Worm (Caenorhabditis elegans): ENCODE data around the gene clec-252.

Gene clec-252

DNA sequence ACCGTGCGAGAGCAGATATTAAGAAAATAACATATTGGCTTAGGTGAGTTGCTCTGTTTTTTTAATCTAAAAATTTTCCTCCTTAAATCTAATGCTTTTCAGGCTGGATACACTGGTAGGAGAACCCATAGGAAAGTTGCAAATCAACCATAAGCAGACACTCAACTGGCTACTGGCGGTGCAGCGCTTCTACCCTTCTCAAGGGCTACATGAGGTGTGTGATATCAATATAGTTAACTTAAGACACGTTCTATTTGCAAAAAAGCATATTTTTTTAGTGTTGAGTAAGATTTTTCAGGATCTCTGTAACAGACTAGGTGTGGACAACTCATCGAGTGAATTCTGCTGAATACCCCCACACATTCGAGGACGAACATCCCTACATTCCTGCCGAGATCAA, 40.6 kb downstream of the clec-252 start:
- TF ChIP-seq T22C8.4 (GFP tag; IDR thresholded peaks at IDR 0.05) (no peak), ztf-29 (GFP tag; IDR thresholded peaks at IDR 0.05) (no peak), klf-2 (GFP tag; conservative IDR thresholded peaks at IDR 0.05) (no peak), med-1 (GFP tag; optimal IDR thresholded peaks at IDR 0.05; ENCODE audit: insufficient read depth) (no peak), cog-1 (tag; optimal IDR thresholded peaks at IDR 0.05) (no peak), flt-1 (GFP tag; IDR thresholded peaks at IDR 0.05) (no peak), ref-1 (GFP tag; conservative IDR thresholded peaks at IDR 0.05) (no peak), ztf-23 (GFP tag; IDR thresholded peaks at IDR 0.05) (no peak), tab-1 (GFP tag; IDR thresholded peaks at IDR 0.05) (no peak)

DNA sequence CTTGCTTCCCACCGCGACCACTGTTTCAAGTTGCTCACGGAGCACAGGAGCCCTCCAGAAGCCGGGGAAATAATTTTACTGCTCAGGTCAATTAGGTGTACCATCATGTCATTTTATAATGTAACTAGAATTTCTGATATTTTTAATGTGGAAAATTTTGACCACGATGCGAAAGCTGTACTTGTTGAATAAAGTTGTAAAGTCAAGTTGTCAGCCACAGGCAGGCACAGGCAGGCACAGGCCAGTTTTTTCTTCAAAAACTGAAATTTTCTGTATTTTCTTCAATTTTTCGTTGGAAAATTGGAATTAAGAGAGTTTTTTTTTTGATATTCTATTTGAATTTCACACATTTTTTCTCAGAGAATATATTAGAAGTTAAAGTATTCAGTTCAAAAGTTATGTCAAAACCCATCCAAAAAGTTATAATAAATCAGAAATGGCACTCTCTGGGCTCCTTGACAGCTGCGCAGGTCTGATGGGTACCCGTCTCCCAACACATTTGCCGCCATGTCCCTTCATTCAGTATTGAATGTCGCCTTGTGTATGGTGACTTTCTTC, 42.5 kb downstream of the clec-252 start, which contains the start of gene Y17D7C.1:
Y17D7C.1 (plus strand) TSS at position 508 of the 558 bp plus-strand sequence.
- no peak for TF ChIP-seq flt-1 (GFP tag; IDR thresholded peaks at IDR 0.05)
- TF ChIP-seq ztf-29 (GFP tag; IDR thresholded peaks at IDR 0.05): no peak
- no peak; the same call in 1 of the 2 replicates for TF ChIP-seq ref-1 (GFP tag; conservative IDR thresholded peaks at IDR 0.05)
- TF ChIP-seq cog-1 (tag; optimal IDR thresholded peaks at IDR 0.05): no peak
- no peak for TF ChIP-seq med-1 (GFP tag; optimal IDR thresholded peaks at IDR 0.05; ENCODE audit: insufficient read depth)
- no peak for TF ChIP-seq T22C8.4 (GFP tag; IDR thresholded peaks at IDR 0.05)
- no peak for TF ChIP-seq tab-1 (GFP tag; IDR thresholded peaks at IDR 0.05)
- no peak for TF ChIP-seq klf-2 (GFP tag; conservative IDR thresholded peaks at IDR 0.05)
- TF ChIP-seq ztf-23 (GFP tag; IDR thresholded peaks at IDR 0.05): no peak

DNA sequence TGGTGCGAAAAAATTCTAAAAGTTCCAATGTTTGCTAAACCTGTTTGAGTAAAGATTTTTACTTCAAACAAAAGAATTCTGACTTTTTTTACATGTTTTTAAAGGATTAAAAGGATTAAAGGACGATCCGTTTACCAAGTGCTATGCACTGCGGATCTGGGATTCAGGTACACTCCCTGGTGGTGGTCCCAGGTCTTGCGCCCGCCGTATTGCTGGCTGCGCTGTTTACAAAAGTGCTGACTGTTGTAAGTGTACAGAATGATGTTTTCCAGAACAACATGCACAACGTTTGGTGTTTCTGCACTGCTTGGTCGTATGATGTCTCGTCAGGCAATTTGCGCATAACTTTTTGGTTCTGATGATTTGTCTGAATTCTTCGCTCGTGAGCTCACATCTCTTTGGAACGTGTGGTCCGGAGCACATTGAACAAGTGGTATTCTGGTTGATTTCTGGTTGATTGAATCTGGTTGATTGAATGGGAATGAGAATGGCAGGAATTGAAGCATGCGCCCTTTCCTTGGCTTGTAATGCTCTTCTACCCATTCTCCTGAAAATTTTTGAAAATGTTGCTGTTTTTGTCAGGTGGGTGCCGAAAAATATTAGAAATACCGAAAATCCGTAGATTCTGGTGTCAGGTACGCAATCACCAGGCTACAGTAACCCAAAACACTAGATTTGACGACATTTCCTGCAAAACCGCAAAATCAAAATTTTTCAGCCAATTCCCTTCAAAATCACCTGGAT, 43.1 kb downstream of the clec-252 start:
- TF ChIP-seq T22C8.4 (GFP tag; IDR thresholded peaks at IDR 0.05): peak; percentile 49; the same call in 1 of the 2 replicates
- TF ChIP-seq tab-1 (GFP tag; IDR thresholded peaks at IDR 0.05): peak; percentile 57; the same call in 1 of the 2 replicates
- TF ChIP-seq ref-1 (GFP tag; conservative IDR thresholded peaks at IDR 0.05): no peak; the same call in none of the 2 replicates

DNA sequence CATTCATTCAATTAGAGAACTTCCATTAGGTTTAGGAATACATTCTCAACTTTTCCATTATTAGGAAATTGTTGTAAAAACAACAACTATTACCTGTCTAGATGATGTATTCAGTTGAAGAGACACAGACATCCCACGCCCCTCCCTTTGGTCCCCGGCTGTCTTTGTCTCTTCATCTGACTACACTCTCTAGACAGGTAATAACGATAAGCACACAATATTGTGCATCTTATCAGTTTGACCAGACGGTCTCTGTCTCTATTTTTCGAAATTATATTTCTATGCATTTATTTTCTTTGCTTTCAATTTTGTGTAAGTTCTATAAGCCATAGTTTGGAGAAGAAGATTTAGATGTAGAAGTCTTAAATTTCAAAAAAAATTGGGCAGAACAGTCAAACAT, 47.3 kb downstream of the clec-252 start, which contains the start of gene Y69H2.9:
Y69H2.9 (plus strand) TSS at position 233 of the 400 bp plus-strand sequence.
- TF ChIP-seq ztf-23 (GFP tag; IDR thresholded peaks at IDR 0.05) (no peak), cog-1 (tag; optimal IDR thresholded peaks at IDR 0.05) (no peak), tab-1 (GFP tag; IDR thresholded peaks at IDR 0.05) (no peak), T22C8.4 (GFP tag; IDR thresholded peaks at IDR 0.05) (no peak), ref-1 (GFP tag; conservative IDR thresholded peaks at IDR 0.05) (no peak), klf-2 (GFP tag; conservative IDR thresholded peaks at IDR 0.05) (no peak), ztf-29 (GFP tag; IDR thresholded peaks at IDR 0.05) (no peak), flt-1 (GFP tag; IDR thresholded peaks at IDR 0.05) (no peak)

DNA sequence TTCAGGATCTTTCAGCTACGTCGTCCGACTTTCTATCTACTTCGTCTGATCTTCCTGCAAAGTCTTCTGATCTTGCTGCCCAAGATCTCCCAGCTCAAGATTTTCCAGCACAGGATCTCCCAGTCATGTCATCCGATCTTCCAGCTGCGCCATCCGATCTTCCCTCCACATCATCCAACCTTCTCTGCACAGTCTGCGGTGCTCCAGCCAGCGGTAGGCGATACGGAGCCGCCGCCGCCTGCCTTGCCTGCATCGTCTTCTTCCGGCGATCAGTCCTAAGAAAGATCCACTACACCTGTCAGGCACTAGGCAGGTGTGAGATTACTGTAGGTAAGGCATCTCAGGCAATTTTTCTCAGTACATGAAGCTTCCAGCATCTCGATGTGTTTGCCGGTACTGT, 49.3 kb downstream of the clec-252 start, which contains the start of gene nhr-241:
nhr-241 (plus strand) TSS at position 126 of the 400 bp plus-strand sequence.
- TF ChIP-seq med-1 (GFP tag; optimal IDR thresholded peaks at IDR 0.05; ENCODE audit: insufficient read depth): no peak
- TF ChIP-seq tab-1 (GFP tag; IDR thresholded peaks at IDR 0.05): no peak
- no peak for TF ChIP-seq ztf-23 (GFP tag; IDR thresholded peaks at IDR 0.05)
- no peak for TF ChIP-seq T22C8.4 (GFP tag; IDR thresholded peaks at IDR 0.05)
